Fruit fly (Drosophila melanogaster): ENCODE data around the gene CG32987.

DNA sequence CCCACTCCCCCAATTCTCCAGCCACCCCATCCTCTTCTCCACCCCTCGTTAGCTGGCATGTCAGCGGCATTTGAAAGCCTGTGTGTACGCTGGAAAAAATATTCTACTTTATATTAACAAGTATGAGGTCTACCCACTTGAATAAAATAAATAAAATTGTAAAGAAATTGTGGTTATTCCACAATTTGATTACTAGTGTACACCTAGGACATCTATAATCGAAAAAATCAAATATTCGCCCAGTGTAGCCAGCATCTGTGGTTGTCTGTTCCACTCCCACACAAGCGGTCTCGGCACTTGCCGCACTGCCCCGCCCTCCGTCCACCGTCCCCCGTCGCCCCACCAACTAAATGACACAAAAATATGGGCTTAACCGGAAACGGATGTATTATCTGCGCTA lies 2.8 kb upstream of the CG32987 start:
- TF ChIP-seq ash1 (GFP tag; optimal IDR thresholded peaks at IDR 0.05), result no peak
- TF ChIP-seq CG8290 (GFP tag; optimal IDR thresholded peaks at IDR 0.05), result peak; percentile 34
- TF ChIP-seq CG8290 (tag; optimal IDR thresholded peaks at IDR 0.05), result no peak
- TF ChIP-seq NFAT (GFP tag; IDR thresholded peaks at IDR 0.05), result 0 out of 2 replicates have a peak, but pooled peaks have one; percentile 39
- no peak for TF ChIP-seq eyg (GFP tag; optimal IDR thresholded peaks at IDR 0.05)
- no peak for TF ChIP-seq crc (GFP tag; optimal IDR thresholded peaks at IDR 0.05)
- TF ChIP-seq CG1024 (GFP tag; IDR thresholded peaks at IDR 0.05), result peak; percentile 60
- peak; percentile 49 for TF ChIP-seq odd (GFP tag; optimal IDR thresholded peaks at IDR 0.05)
- TF ChIP-seq CG3838 (GFP tag; optimal IDR thresholded peaks at IDR 0.05), result no peak

Data from whole organism, embryonic.